Worm (Caenorhabditis elegans) whole organism, L1 larva: ENCODE measurements around the gene coa-7.

Source experiments
- isw-1 ChIP-seq: fragments of 200-800 bp; sonication (Bioruptor generic); IDR thresholded peaks from 2 replicates; pipeline ENCODE4 v1.3.6; 2022; ENCODE audit warnings: missing genetic modification characterization, missing compliant biosample characterization
- mdl-1 ChIP-seq, 2 experiments: fragments of 150-350 bp; optimal IDR thresholded peaks; 2 replicates each; lab custom pipeline; 2014 to 2017; ENCODE audit warnings: missing biosample characterization in 2 of 2, missing genetic modification characterization in 2 of 2, inconsistent platforms in 1 of 2
- mef-2 ChIP-seq: fragments of 150-350 bp; optimal IDR thresholded peaks from 2 replicates; lab custom pipeline; 2014; ENCODE audit warnings: missing biosample characterization, missing genetic modification characterization
- sox-4 ChIP-seq: sonication (generic microtip); optimal IDR thresholded peaks from 2 replicates; lab custom pipeline; 2016; ENCODE audit warnings: missing genetic modification characterization, missing compliant biosample characterization

- no peak for TF ChIP-seq sox-4 (tag; lab: Kevin White, UChicago)
- TF ChIP-seq isw-1 (GFP tag; lab: Robert Waterston, UW) = peak; percentile 37; the same call in 1 of the 2 replicates
- TF ChIP-seq mdl-1 (tag; optimal IDR thresholded peaks at IDR 0.05; lab: Kevin White, UChicago) = peak in 1 of 2 experiments; percentile 22
- no peak for TF ChIP-seq mef-2
These were observed 1.8 kb upstream of the coa-7 start, which contains the start of the genes rad-23 and rpn-12 for ce11 chrII:11652679-11653174.
